Worm (Caenorhabditis elegans) whole organism, L4 larva: ENCODE data around the gene lips-5.

Experiments used
- F37D6.2 ChIP-seq: sonication (generic microtip); optimal IDR thresholded peaks from 2 replicates; lab custom pipeline; 2016; ENCODE audit warnings: mild to moderate bottlenecking, missing genetic modification characterization, missing compliant biosample characterization
- R02D3.7 ChIP-seq: fragments of 150-350 bp; sonication (generic microtip); optimal IDR thresholded peaks from 3 replicates; lab custom pipeline; 2014; ENCODE audit warnings: missing biosample characterization, missing genetic modification characterization
- T26A8.4 ChIP-seq: fragments of 200-800 bp; sonication (Bioruptor generic); IDR thresholded peaks from 2 replicates; pipeline ENCODE4 v1.3.6; 2022; ENCODE audit warnings: missing genetic modification characterization, missing compliant biosample characterization
- Y5F2A.4 ChIP-seq: fragments of 200-800 bp; sonication (Bioruptor generic); optimal IDR thresholded peaks from 2 replicates; lab custom pipeline; 2018; ENCODE audit warnings: mild to moderate bottlenecking, missing genetic modification characterization, missing compliant biosample characterization
- ZK337.2 ChIP-seq: fragments of 200-800 bp; sonication (Bioruptor generic); IDR thresholded peaks from 2 replicates; pipeline ENCODE4 v1.3.6; 2022; ENCODE audit warnings: missing genetic modification reagents, missing genetic modification characterization, missing compliant biosample characterization
- aha-1 ChIP-seq: fragments of 150-350 bp; peaks from one replicate; lab custom pipeline; 2014; ENCODE audit warnings: missing biosample characterization, missing genetic modification characterization
- aly-2 ChIP-seq: sonication (generic microtip); optimal IDR thresholded peaks from 2 replicates; lab custom pipeline; 2018; ENCODE audit warnings: missing biosample characterization, missing genetic modification characterization
- ceh-32 ChIP-seq: sonication (generic microtip); optimal IDR thresholded peaks from 2 replicates; lab custom pipeline; 2016; ENCODE audit warnings: mild to moderate bottlenecking, missing genetic modification characterization, missing compliant biosample characterization; ENCODE audit not compliant: poor library complexity
- ceh-44 ChIP-seq: fragments of 200-800 bp; sonication (Bioruptor generic); IDR thresholded peaks from 2 replicates; pipeline ENCODE4 v1.3.6; 2022; ENCODE audit warnings: missing genetic modification reagents, missing genetic modification characterization, missing compliant biosample characterization
- cey-2 ChIP-seq: sonication (generic microtip); optimal IDR thresholded peaks from 3 replicates; lab custom pipeline; 2017; ENCODE audit warnings: missing genetic modification characterization, mild to moderate bottlenecking, missing compliant biosample characterization, antibody characterized with exemption, borderline replicate concordance; ENCODE audit not compliant: insufficient read depth
- ctbp-1 ChIP-seq: fragments of 200-800 bp; sonication (Bioruptor generic); IDR thresholded peaks from 2 replicates; pipeline ENCODE4 v1.3.6; 2022; ENCODE audit warnings: missing genetic modification reagents, missing genetic modification characterization, missing compliant biosample characterization
- daf-12 ChIP-seq: fragments of 150-350 bp; optimal IDR thresholded peaks from 2 replicates; lab custom pipeline; 2014; ENCODE audit warnings: missing biosample characterization, missing genetic modification reagents, missing genetic modification characterization
- daf-19 ChIP-seq: fragments of 200-800 bp; sonication (Bioruptor generic); conservative IDR thresholded peaks from 2 replicates; pipeline ENCODE4 v1.3.6; 2022; ENCODE audit warnings: missing genetic modification characterization, missing compliant biosample characterization
- dmd-8 ChIP-seq: fragments of 200-800 bp; sonication (Bioruptor generic); IDR thresholded peaks from 2 replicates; pipeline ENCODE4 v1.3.6; 2022; ENCODE audit warnings: missing genetic modification characterization, missing compliant biosample characterization
- dmd-9 ChIP-seq: fragments of 200-800 bp; sonication (Bioruptor generic); IDR thresholded peaks from 2 replicates; pipeline ENCODE4 v1.3.6; 2022; ENCODE audit warnings: missing genetic modification reagents, missing genetic modification characterization, missing compliant biosample characterization
- dpl-1 ChIP-seq: fragments of 150-350 bp; optimal IDR thresholded peaks from 2 replicates; lab custom pipeline; 2014; ENCODE audit warnings: missing biosample characterization, missing genetic modification reagents, missing genetic modification characterization
- dve-1 ChIP-seq: sonication (generic microtip); optimal IDR thresholded peaks from 2 replicates; lab custom pipeline; 2017; ENCODE audit warnings: antibody characterized with exemption, mild to moderate bottlenecking, missing genetic modification characterization, missing compliant biosample characterization; ENCODE audit not compliant: insufficient read depth
- egl-27 ChIP-seq: sonication (generic microtip); optimal IDR thresholded peaks from 3 replicates; lab custom pipeline; 2017; ENCODE audit warnings: missing biosample characterization, missing genetic modification reagents, missing genetic modification characterization
- egl-43 ChIP-seq: fragments of 200-800 bp; sonication (Bioruptor generic); IDR thresholded peaks from 2 replicates; pipeline ENCODE4 v1.3.6; 2022; ENCODE audit warnings: missing genetic modification reagents, missing genetic modification characterization, missing compliant biosample characterization
- fkh-10 ChIP-seq: fragments of 150-350 bp; optimal IDR thresholded peaks from 2 replicates; lab custom pipeline; 2014; ENCODE audit warnings: missing biosample characterization, missing genetic modification reagents, missing genetic modification characterization
- fos-1 ChIP-seq: fragments of 150-350 bp; optimal IDR thresholded peaks from 2 replicates; lab custom pipeline; 2014; ENCODE audit warnings: missing biosample characterization, missing genetic modification characterization
- gei-8 ChIP-seq: fragments of 200-800 bp; sonication (Bioruptor generic); optimal IDR thresholded peaks from 2 replicates; lab custom pipeline; 2018; ENCODE audit warnings: mild to moderate bottlenecking, missing genetic modification characterization, missing compliant biosample characterization
- hif-1 ChIP-seq, 2 experiments: sonication (generic microtip); optimal IDR thresholded peaks; 2 replicates each; lab custom pipeline; 2016 to 2017; ENCODE audit warnings: missing compliant biosample characterization in 2 of 2, missing genetic modification characterization in 2 of 2, missing genetic modification reagents in 2 of 2, missing genotype in 2 of 2, mild to moderate bottlenecking in 1 of 2
- hlh-30 ChIP-seq: sonication (generic microtip); optimal IDR thresholded peaks from 2 replicates; lab custom pipeline; 2017; ENCODE audit warnings: antibody characterized with exemption, mild to moderate bottlenecking, missing genetic modification characterization, missing compliant biosample characterization; ENCODE audit not compliant: insufficient read depth
- hmg-1.1 ChIP-seq: fragments of 200-800 bp; sonication (Bioruptor generic); IDR thresholded peaks from 2 replicates; pipeline ENCODE4 v1.3.6; 2022; ENCODE audit warnings: missing genetic modification reagents, missing genetic modification characterization, missing compliant biosample characterization
- jun-1 ChIP-seq: fragments of 150-350 bp; optimal IDR thresholded peaks from 2 replicates; lab custom pipeline; 2014; ENCODE audit warnings: missing biosample characterization, missing genetic modification reagents, missing genetic modification characterization
- lin-1 ChIP-seq: fragments of 200-800 bp; sonication (Bioruptor generic); IDR thresholded peaks from 2 replicates; pipeline ENCODE4 v1.3.6; 2022; ENCODE audit warnings: missing genetic modification reagents, missing genetic modification characterization, missing compliant biosample characterization
- lin-13 ChIP-seq: fragments of 150-350 bp; optimal IDR thresholded peaks from 2 replicates; lab custom pipeline; 2014; ENCODE audit warnings: missing biosample characterization, missing genetic modification reagents, missing genetic modification characterization
- lin-15B ChIP-seq: fragments of 150-350 bp; sonication (generic microtip); optimal IDR thresholded peaks from 3 replicates; lab custom pipeline; 2014; ENCODE audit warnings: missing biosample characterization, missing genetic modification characterization
- lin-29 ChIP-seq: fragments of 200-800 bp; sonication (Bioruptor generic); IDR thresholded peaks from 2 replicates; pipeline ENCODE4 v1.3.6; 2022; ENCODE audit warnings: missing genetic modification reagents, missing genetic modification characterization, missing compliant biosample characterization
- lin-39 ChIP-seq: fragments of 150-350 bp; optimal IDR thresholded peaks from 2 replicates; lab custom pipeline; 2014; ENCODE audit warnings: missing biosample characterization, missing genetic modification reagents, missing genetic modification characterization
- mdl-1 ChIP-seq, 2 experiments: fragments of 150-350 bp in 1 of 2; sonication (generic microtip) in 1 of 2; optimal IDR thresholded peaks; 2 replicates each; lab custom pipeline; 2014 to 2017; ENCODE audit warnings: missing biosample characterization in 2 of 2, missing genetic modification characterization in 2 of 2
- mxl-2 ChIP-seq: fragments of 200-800 bp; sonication (Bioruptor generic); conservative IDR thresholded peaks from 2 replicates; pipeline ENCODE4 v1.3.6; 2022; ENCODE audit warnings: missing genetic modification reagents, missing genetic modification characterization, missing compliant biosample characterization
- mxl-3 ChIP-seq: fragments of 200-800 bp; sonication (Bioruptor generic); optimal IDR thresholded peaks from 2 replicates; lab custom pipeline; 2018; ENCODE audit warnings: mild to moderate bottlenecking, missing genetic modification characterization, missing compliant biosample characterization
- nhr-10 ChIP-seq: fragments of 150-350 bp; optimal IDR thresholded peaks from 2 replicates; lab custom pipeline; 2014; ENCODE audit warnings: missing biosample characterization, missing genetic modification characterization
- nhr-11 ChIP-seq: fragments of 150-350 bp; optimal IDR thresholded peaks from 2 replicates; lab custom pipeline; 2014; ENCODE audit warnings: missing biosample characterization, missing genetic modification characterization
- nhr-237 ChIP-seq: sonication (generic microtip); optimal IDR thresholded peaks from 2 replicates; lab custom pipeline; 2017; ENCODE audit warnings: missing biosample characterization, missing genetic modification characterization
- nhr-28 ChIP-seq: fragments of 150-350 bp; optimal IDR thresholded peaks from 2 replicates; lab custom pipeline; 2014; ENCODE audit warnings: missing biosample characterization, missing genetic modification characterization
- nhr-42 ChIP-seq: fragments of 200-800 bp; sonication (Bioruptor generic); IDR thresholded peaks from 2 replicates; pipeline ENCODE4 v1.3.6; 2022; ENCODE audit warnings: missing genetic modification characterization, missing compliant biosample characterization
- nhr-6 ChIP-seq: fragments of 150-350 bp; optimal IDR thresholded peaks from 2 replicates; lab custom pipeline; 2014; ENCODE audit warnings: missing biosample characterization, missing genetic modification characterization
- pqm-1 ChIP-seq: sonication (generic microtip); optimal IDR thresholded peaks from 2 replicates; lab custom pipeline; 2017; ENCODE audit warnings: missing biosample characterization, missing genetic modification characterization
- rbr-2 ChIP-seq: sonication (generic microtip); optimal IDR thresholded peaks from 2 replicates; lab custom pipeline; 2016; ENCODE audit warnings: missing genotype, missing genetic modification characterization, missing compliant biosample characterization
- sdz-12 ChIP-seq: fragments of 200-800 bp; sonication (Bioruptor generic); optimal IDR thresholded peaks from 2 replicates; lab custom pipeline; 2018; ENCODE audit warnings: mild to moderate bottlenecking, missing genetic modification characterization, missing compliant biosample characterization
- skn-1 ChIP-seq: fragments of 150-350 bp; optimal IDR thresholded peaks from 2 replicates; lab custom pipeline; 2014; ENCODE audit warnings: missing biosample characterization, missing genetic modification characterization
- unc-130 ChIP-seq: sonication (generic microtip); optimal IDR thresholded peaks from 2 replicates; lab custom pipeline; 2016; ENCODE audit warnings: missing genetic modification reagents, missing genetic modification characterization, missing compliant biosample characterization
- vab-7 ChIP-seq: fragments of 200-800 bp; sonication (Bioruptor generic); IDR thresholded peaks from 2 replicates; pipeline ENCODE4 v1.3.6; 2022; ENCODE audit warnings: missing genetic modification reagents, missing genetic modification characterization, missing compliant biosample characterization
- zfp-3 ChIP-seq: fragments of 200-800 bp; sonication (Bioruptor generic); conservative IDR thresholded peaks from 2 replicates; pipeline ENCODE4 v1.3.6; 2022; ENCODE audit warnings: missing genetic modification reagents, missing genetic modification characterization, missing compliant biosample characterization
- ztf-7 ChIP-seq: fragments of 150-350 bp; optimal IDR thresholded peaks from 2 replicates; lab custom pipeline; 2014; ENCODE audit warnings: missing biosample characterization, missing genetic modification characterization

Gene lips-5

DNA sequence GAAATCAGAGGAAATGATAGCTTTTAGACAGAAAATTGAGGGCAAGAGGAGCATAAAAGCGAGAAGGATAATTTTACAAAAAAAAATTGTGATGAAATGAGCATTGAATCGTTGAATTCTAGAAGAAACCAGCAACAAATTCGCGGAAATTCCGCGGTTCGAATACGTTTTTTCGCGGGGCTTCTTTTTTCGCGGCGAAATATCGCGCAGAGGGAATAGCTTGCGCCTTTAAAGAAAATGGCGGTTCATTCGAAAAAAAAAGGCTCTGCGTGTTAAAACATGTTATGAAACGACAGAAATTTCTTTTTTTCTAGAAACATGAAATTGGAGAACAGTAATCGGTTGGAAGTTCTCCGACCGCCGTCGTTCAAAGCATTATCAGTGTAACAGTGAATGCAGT lies 48.9 kb upstream of the lips-5 start (continued):
- no peak for TF ChIP-seq F37D6.2 (tag; lab: Kevin White, UChicago)
- TF ChIP-seq lin-13 (GFP tag; lab: Kevin White, UChicago) = no peak
- TF ChIP-seq jun-1 (tag; lab: Kevin White, UChicago) = no peak
- TF ChIP-seq dmd-8 = no peak
- TF ChIP-seq egl-27 (tag; lab: Kevin White, UChicago) = no peak
- TF ChIP-seq vab-7 (GFP tag; lab: Robert Waterston, UW) = no peak
- TF ChIP-seq ztf-7 = no peak
- no peak for TF ChIP-seq fos-1 (tag; lab: Kevin White, UChicago)
- TF ChIP-seq dmd-9 (GFP tag; lab: Robert Waterston, UW) = no peak
- TF ChIP-seq nhr-11 = no peak
- TF ChIP-seq daf-19 (GFP tag; lab: Robert Waterston, UW) = no peak
- TF ChIP-seq ctbp-1 = no peak
- TF ChIP-seq zfp-3 (GFP tag; lab: Robert Waterston, UW) = no peak
- no peak for TF ChIP-seq ceh-44
- no peak for TF ChIP-seq nhr-42 (GFP tag; lab: Robert Waterston, UW)
- no peak for TF ChIP-seq lin-15B (tag; lab: Kevin White, UChicago)
- no peak for TF ChIP-seq T26A8.4 (GFP tag; lab: Robert Waterston, UW)
- no peak for TF ChIP-seq nhr-28
- no peak for TF ChIP-seq pqm-1 (tag; lab: Kevin White, UChicago)
- TF ChIP-seq ceh-32 (tag; lab: Kevin White, UChicago) = no peak

DNA sequence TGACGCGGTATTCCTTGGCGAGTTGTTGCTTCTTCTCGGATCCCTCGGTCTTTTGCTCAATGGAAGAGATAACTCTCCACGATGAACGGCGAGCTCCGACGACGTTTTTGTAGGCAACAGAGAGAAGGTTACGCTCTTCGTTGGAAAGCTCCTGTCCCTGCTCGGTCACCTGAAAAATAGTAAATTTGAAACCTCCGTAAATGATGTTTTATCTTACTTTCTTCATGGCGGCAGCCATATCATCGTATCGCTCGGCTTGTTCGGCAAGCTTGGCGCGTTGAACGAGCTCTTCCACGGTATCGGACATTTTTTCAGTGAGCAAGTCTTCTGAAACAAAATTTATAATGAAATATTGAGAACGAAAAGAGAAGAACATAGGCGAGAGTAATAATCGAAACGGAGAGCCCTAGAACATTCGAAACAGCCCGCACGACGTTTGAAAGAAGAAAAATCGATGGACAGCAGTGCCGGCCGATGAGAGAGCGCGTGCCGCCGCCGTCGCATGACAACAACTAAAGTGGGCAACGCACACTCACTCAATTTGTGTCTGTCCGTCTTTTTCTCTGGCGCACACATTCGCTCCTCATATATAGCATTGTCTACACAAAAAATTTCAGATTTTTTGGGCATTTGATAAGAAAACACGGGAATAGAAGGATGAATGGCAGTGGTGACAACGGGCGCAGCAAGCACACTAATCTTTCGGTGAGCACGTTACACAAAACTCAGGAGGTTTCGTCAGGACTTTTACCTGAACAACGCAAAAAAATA lies 48.2 kb upstream of the lips-5 start, which contains the start of the genes par-5 and M117.3:
Gene par-5, minus strand, starts transcription at position 334 of the 771 bp plus-strand sequence.
Gene M117.3, plus strand, starts transcription at position 616 of the 771 bp plus-strand sequence.
- TF ChIP-seq hif-1 (tag; optimal IDR thresholded peaks at IDR 0.05; lab: Kevin White, UChicago) = peak in 1 of 2 experiments; percentile 80
- TF ChIP-seq unc-130 = no peak
- peak; percentile 87 for TF ChIP-seq aha-1
- TF ChIP-seq lin-1 (GFP tag; lab: Robert Waterston, UW) = peak; percentile 68
- no peak for TF ChIP-seq skn-1 (tag; lab: Kevin White, UChicago)
- no peak for TF ChIP-seq cey-2
- peak; percentile 81 for TF ChIP-seq hmg-1.1
- peak; percentile 62 for TF ChIP-seq dpl-1
- no peak for TF ChIP-seq ZK337.2 (GFP tag; lab: Robert Waterston, UW)
- TF ChIP-seq mxl-2 (GFP tag; lab: Robert Waterston, UW) = peak; percentile 10; the same call in 1 of the 2 replicates
- TF ChIP-seq gei-8 (GFP tag; lab: Kevin White, UChicago) = no peak
- TF ChIP-seq mdl-1 (tag; optimal IDR thresholded peaks at IDR 0.05; lab: Kevin White, UChicago) = peak; percentile 54 to 94
- TF ChIP-seq lin-39 (tag; lab: Kevin White, UChicago) = no peak
- TF ChIP-seq nhr-10 (tag; lab: Kevin White, UChicago) = no peak
- TF ChIP-seq nhr-6 = peak; percentile 24
- TF ChIP-seq mxl-3 (GFP tag; lab: Kevin White, UChicago) = peak; percentile 81
- TF ChIP-seq pqm-1 (tag; lab: Kevin White, UChicago) = peak; percentile 48
- TF ChIP-seq lin-13 (GFP tag; lab: Kevin White, UChicago) = peak; percentile 51
- peak; percentile 3 for TF ChIP-seq jun-1 (tag; lab: Kevin White, UChicago)
- TF ChIP-seq hlh-30 (tag; lab: Kevin White, UChicago) = peak; percentile 98
- peak; percentile 82 for TF ChIP-seq egl-43 (GFP tag; lab: Robert Waterston, UW)
- TF ChIP-seq aly-2 (tag; lab: Kevin White, UChicago) = no peak
- no peak for TF ChIP-seq sdz-12
- peak; percentile 95 for TF ChIP-seq ctbp-1
- TF ChIP-seq lin-29 (GFP tag; lab: Robert Waterston, UW) = 0 out of 2 replicates have a peak, but pooled peaks have one; percentile 7
- peak; percentile 83 for TF ChIP-seq nhr-28
- TF ChIP-seq daf-12 (tag; lab: Kevin White, UChicago) = no peak
- TF ChIP-seq rbr-2 (tag; lab: Kevin White, UChicago) = peak; percentile 67
- peak; percentile 68 for TF ChIP-seq fkh-10 (GFP tag; lab: Kevin White, UChicago)
- no peak for TF ChIP-seq R02D3.7 (tag; lab: Kevin White, UChicago)
- no peak for TF ChIP-seq dmd-9 (GFP tag; lab: Robert Waterston, UW)
- no peak for TF ChIP-seq Y5F2A.4 (GFP tag; lab: Kevin White, UChicago)
- no peak for TF ChIP-seq nhr-237 (tag; lab: Kevin White, UChicago)
- TF ChIP-seq dve-1 (tag; lab: Kevin White, UChicago) = peak; percentile 90
- no peak for TF ChIP-seq egl-27 (tag; lab: Kevin White, UChicago)
